Worm (Caenorhabditis elegans) whole organism, L1 larva: ENCODE data around the gene T23F11.11.

Experiments
- C04F5.9 ChIP-seq: sonication (generic microtip); optimal IDR thresholded peaks from 2 replicates; lab custom pipeline; 2016; ENCODE audit warnings: missing genetic modification characterization, missing compliant biosample characterization
- C34B4.2 ChIP-seq: sonication (generic microtip); optimal IDR thresholded peaks from 2 replicates; lab custom pipeline; 2017; ENCODE audit warnings: mild to moderate bottlenecking, missing genetic modification characterization, missing compliant biosample characterization
- F16B12.6 ChIP-seq: fragments of 150-350 bp; optimal IDR thresholded peaks from 2 replicates; lab custom pipeline; 2014; ENCODE audit warnings: missing biosample characterization, missing genetic modification characterization
- Y116A8C.19 ChIP-seq: sonication (generic microtip); optimal IDR thresholded peaks from 2 replicates; lab custom pipeline; 2016; ENCODE audit warnings: missing compliant biosample characterization, missing genetic modification characterization, borderline replicate concordance
- aha-1 ChIP-seq: fragments of 150-350 bp; optimal IDR thresholded peaks from 2 replicates; lab custom pipeline; 2014; ENCODE audit warnings: missing biosample characterization, missing genetic modification characterization
- alr-1 ChIP-seq: fragments of 200-800 bp; sonication (Bioruptor generic); optimal IDR thresholded peaks from 2 replicates; lab custom pipeline; 2018; ENCODE audit warnings: borderline replicate concordance, mild to moderate bottlenecking, missing genetic modification characterization, missing compliant biosample characterization
- aly-2 ChIP-seq: fragments of 150-350 bp; optimal IDR thresholded peaks from 2 replicates; lab custom pipeline; 2014; ENCODE audit warnings: missing biosample characterization, missing genetic modification characterization
- ama-1 ChIP-seq: fragments of 150-350 bp; optimal IDR thresholded peaks from 2 replicates; lab custom pipeline; 2014
- ceh-82 ChIP-seq, 3 experiments: fragments of 150-350 bp in 1 of 3; sonication (generic microtip) in 2 of 3; optimal IDR thresholded peaks; 2 replicates each; lab custom pipeline; 2014 to 2017; ENCODE audit warnings: missing biosample characterization in 3 of 3, missing genetic modification characterization in 3 of 3
- ceh-88 ChIP-seq: fragments of 200-800 bp; sonication (Bioruptor generic); IDR thresholded peaks from 2 replicates; pipeline ENCODE4 v1.3.6; 2022; ENCODE audit warnings: missing genetic modification characterization, missing compliant biosample characterization
- ces-1 ChIP-seq: fragments of 150-350 bp; optimal IDR thresholded peaks from 2 replicates; lab custom pipeline; 2014; ENCODE audit warnings: missing biosample characterization, missing genetic modification reagents, missing genetic modification characterization
- dsc-1 ChIP-seq: sonication (generic microtip); optimal IDR thresholded peaks from 2 replicates; lab custom pipeline; 2016; ENCODE audit warnings: mild to moderate bottlenecking, missing genetic modification characterization, missing compliant biosample characterization
- efl-3 ChIP-seq: fragments of 200-800 bp; sonication (Bioruptor generic); optimal IDR thresholded peaks from 2 replicates; lab custom pipeline; 2018; ENCODE audit warnings: mild to moderate bottlenecking, missing genetic modification characterization, missing compliant biosample characterization
- egl-13 ChIP-seq: sonication (generic microtip); optimal IDR thresholded peaks from 2 replicates; lab custom pipeline; 2016; ENCODE audit warnings: missing genotype, missing genetic modification reagents, missing genetic modification characterization, missing compliant biosample characterization
- egl-27 ChIP-seq, 2 experiments: fragments of 150-350 bp in 1 of 2; sonication (generic microtip); optimal IDR thresholded peaks; 3 replicates each; lab custom pipeline; 2017 to 2018; ENCODE audit warnings: missing biosample characterization in 2 of 2, missing genetic modification characterization in 2 of 2, missing genetic modification reagents in 2 of 2
- fkh-10 ChIP-seq: sonication (generic microtip); optimal IDR thresholded peaks from 2 replicates; lab custom pipeline; 2017; ENCODE audit warnings: missing biosample characterization, missing genetic modification reagents, missing genetic modification characterization
- fos-1 ChIP-seq: fragments of 150-350 bp; optimal IDR thresholded peaks from 2 replicates; lab custom pipeline; 2014; ENCODE audit warnings: missing biosample characterization, missing genetic modification characterization
- grh-1 ChIP-seq: fragments of 200-800 bp; sonication (Bioruptor generic); IDR thresholded peaks from 2 replicates; pipeline ENCODE4 v1.3.6; 2022; ENCODE audit warnings: missing genetic modification reagents, missing genetic modification characterization, missing compliant biosample characterization
- hlh-17 ChIP-seq: fragments of 200-800 bp; sonication (Bioruptor generic); optimal IDR thresholded peaks from 2 replicates; lab custom pipeline; 2018; ENCODE audit warnings: missing genetic modification characterization, mild to moderate bottlenecking, missing compliant biosample characterization, moderate library complexity, borderline replicate concordance
- hlh-4 ChIP-seq: sonication (generic microtip); optimal IDR thresholded peaks from 2 replicates; lab custom pipeline; 2016; ENCODE audit warnings: mild to moderate bottlenecking, missing genetic modification characterization, missing compliant biosample characterization
- hpl-2 ChIP-seq: fragments of 150-350 bp; optimal IDR thresholded peaks from 2 replicates; lab custom pipeline; 2014; ENCODE audit warnings: missing biosample characterization, missing genetic modification reagents, missing genetic modification characterization
- jun-1 ChIP-seq: fragments of 150-350 bp; optimal IDR thresholded peaks from 2 replicates; lab custom pipeline; 2014; ENCODE audit warnings: missing biosample characterization, missing genetic modification reagents, missing genetic modification characterization
- lin-13 ChIP-seq: fragments of 150-350 bp; optimal IDR thresholded peaks from 2 replicates; lab custom pipeline; 2014; ENCODE audit warnings: missing biosample characterization, missing genetic modification reagents, missing genetic modification characterization
- lin-15B ChIP-seq: fragments of 150-350 bp; sonication (generic microtip); optimal IDR thresholded peaks from 3 replicates; lab custom pipeline; 2014; ENCODE audit warnings: missing biosample characterization, missing genetic modification characterization
- lin-35 ChIP-seq, 2 experiments: fragments of 150-350 bp; optimal IDR thresholded peaks; 2 replicates each; lab custom pipeline; 2014; ENCODE audit warnings: missing biosample characterization in 2 of 2, missing genetic modification characterization in 2 of 2, missing genetic modification reagents in 2 of 2
- lin-39 ChIP-seq: fragments of 150-350 bp; optimal IDR thresholded peaks from 2 replicates; lab custom pipeline; 2014; ENCODE audit warnings: missing biosample characterization, missing genetic modification reagents, missing genetic modification characterization
- lir-3 ChIP-seq: sonication (generic microtip); optimal IDR thresholded peaks from 2 replicates; lab custom pipeline; 2016; ENCODE audit warnings: mild to moderate bottlenecking, missing genetic modification characterization, moderate library complexity, missing compliant biosample characterization; ENCODE audit not compliant: poor library complexity
- lsy-2 ChIP-seq, 2 experiments: fragments of 150-350 bp; optimal IDR thresholded peaks; 2 replicates each; lab custom pipeline; 2014; ENCODE audit warnings: missing biosample characterization in 2 of 2, missing genetic modification characterization in 2 of 2
- nhr-11 ChIP-seq: fragments of 150-350 bp; optimal IDR thresholded peaks from 2 replicates; lab custom pipeline; 2014; ENCODE audit warnings: missing biosample characterization, missing genetic modification characterization
- nhr-12 ChIP-seq: sonication (generic microtip); optimal IDR thresholded peaks from 2 replicates; lab custom pipeline; 2017; ENCODE audit warnings: missing biosample characterization, missing genetic modification characterization
- nhr-19 ChIP-seq: fragments of 200-800 bp; sonication (Bioruptor generic); conservative IDR thresholded peaks from 2 replicates; pipeline ENCODE4 v1.3.6; 2022; ENCODE audit warnings: missing genetic modification characterization, missing compliant biosample characterization
- nhr-20 ChIP-seq: sonication (generic microtip); optimal IDR thresholded peaks from 2 replicates; lab custom pipeline; 2016; ENCODE audit warnings: mild to moderate bottlenecking, missing genetic modification characterization, missing compliant biosample characterization
- nhr-237 ChIP-seq: fragments of 150-350 bp; optimal IDR thresholded peaks from 2 replicates; lab custom pipeline; 2014; ENCODE audit warnings: missing biosample characterization, missing genetic modification characterization
- nhr-28 ChIP-seq: fragments of 150-350 bp; optimal IDR thresholded peaks from 2 replicates; lab custom pipeline; 2014; ENCODE audit warnings: missing biosample characterization, missing genetic modification characterization
- nhr-47 ChIP-seq: sonication (generic microtip); optimal IDR thresholded peaks from 2 replicates; lab custom pipeline; 2016; ENCODE audit warnings: mild to moderate bottlenecking, missing genetic modification characterization, moderate library complexity, missing compliant biosample characterization
- nhr-71 ChIP-seq: sonication (generic microtip); optimal IDR thresholded peaks from 2 replicates; lab custom pipeline; 2016; ENCODE audit warnings: mild to moderate bottlenecking, missing genetic modification characterization, moderate library complexity, missing compliant biosample characterization
- nhr-76 ChIP-seq: sonication (generic microtip); optimal IDR thresholded peaks from 2 replicates; lab custom pipeline; 2017; ENCODE audit warnings: missing biosample characterization, missing genetic modification characterization
- nhr-77 ChIP-seq: fragments of 150-350 bp; optimal IDR thresholded peaks from 2 replicates; lab custom pipeline; 2014; ENCODE audit warnings: missing biosample characterization, missing genetic modification characterization
- nhr-85 ChIP-seq: sonication (generic microtip); peaks from one replicate; lab custom pipeline; 2016; ENCODE audit warnings: missing genetic modification characterization, inconsistent platforms, missing compliant biosample characterization
- nhr-90 ChIP-seq: sonication (generic microtip); optimal IDR thresholded peaks from 2 replicates; lab custom pipeline; 2016; ENCODE audit warnings: mild to moderate bottlenecking, missing genetic modification characterization, missing compliant biosample characterization; ENCODE audit not compliant: poor library complexity
- pax-3 ChIP-seq: fragments of 200-800 bp; sonication (Bioruptor generic); optimal IDR thresholded peaks from 2 replicates; lab custom pipeline; 2018; ENCODE audit warnings: mild to moderate bottlenecking, missing genetic modification characterization, moderate library complexity, missing compliant biosample characterization
- pqm-1 ChIP-seq: sonication (generic microtip); optimal IDR thresholded peaks from 3 replicates; lab custom pipeline; 2017; ENCODE audit warnings: missing biosample characterization, missing genetic modification characterization
- skn-1 ChIP-seq: fragments of 150-350 bp; optimal IDR thresholded peaks from 2 replicates; lab custom pipeline; 2014; ENCODE audit warnings: missing biosample characterization, missing genetic modification characterization
- snu-23 ChIP-seq: sonication (generic microtip); optimal IDR thresholded peaks from 2 replicates; lab custom pipeline; 2016; ENCODE audit warnings: missing genetic modification characterization, missing compliant biosample characterization
- sptf-1 ChIP-seq: fragments of 150-350 bp; optimal IDR thresholded peaks from 2 replicates; lab custom pipeline; 2014; ENCODE audit warnings: missing biosample characterization, missing genetic modification characterization
- sup-37 ChIP-seq: fragments of 200-800 bp; sonication (Bioruptor generic); optimal IDR thresholded peaks from 2 replicates; lab custom pipeline; 2018; ENCODE audit warnings: mild to moderate bottlenecking, missing genetic modification characterization, missing compliant biosample characterization
- swsn-7 ChIP-seq: sonication (generic microtip); optimal IDR thresholded peaks from 2 replicates; lab custom pipeline; 2016; ENCODE audit warnings: missing genetic modification characterization, missing compliant biosample characterization
- tlp-1 ChIP-seq: fragments of 150-350 bp; optimal IDR thresholded peaks from 2 replicates; lab custom pipeline; 2014; ENCODE audit warnings: missing biosample characterization, missing genetic modification characterization
- unc-130 ChIP-seq: fragments of 150-350 bp; optimal IDR thresholded peaks from 2 replicates; lab custom pipeline; 2017; ENCODE audit warnings: missing biosample characterization, missing genetic modification characterization, inconsistent platforms
- unc-62 ChIP-seq: fragments of 150-350 bp; optimal IDR thresholded peaks from 2 replicates; lab custom pipeline; 2014; ENCODE audit warnings: missing biosample characterization, missing genetic modification reagents, missing genetic modification characterization
- vab-15 ChIP-seq: sonication (generic microtip); optimal IDR thresholded peaks from 2 replicates; lab custom pipeline; 2017; ENCODE audit warnings: missing genotype, mild to moderate bottlenecking, missing genetic modification characterization, missing compliant biosample characterization
- xbp-1 ChIP-seq: sonication (generic microtip); optimal IDR thresholded peaks from 2 replicates; lab custom pipeline; 2016; ENCODE audit warnings: missing genetic modification characterization, missing compliant biosample characterization
- zag-1 ChIP-seq: fragments of 150-350 bp; optimal IDR thresholded peaks from 2 replicates; lab custom pipeline; 2014; ENCODE audit warnings: missing biosample characterization, missing genetic modification characterization
- ztf-11 ChIP-seq, 2 experiments: sonication (generic microtip); optimal IDR thresholded peaks; 2 replicates each; lab custom pipeline; 2016 to 2017; ENCODE audit warnings: missing genetic modification characterization in 2 of 2, missing biosample characterization in 1 of 2, missing compliant biosample characterization in 1 of 2

The T23F11.11 gene

DNA sequence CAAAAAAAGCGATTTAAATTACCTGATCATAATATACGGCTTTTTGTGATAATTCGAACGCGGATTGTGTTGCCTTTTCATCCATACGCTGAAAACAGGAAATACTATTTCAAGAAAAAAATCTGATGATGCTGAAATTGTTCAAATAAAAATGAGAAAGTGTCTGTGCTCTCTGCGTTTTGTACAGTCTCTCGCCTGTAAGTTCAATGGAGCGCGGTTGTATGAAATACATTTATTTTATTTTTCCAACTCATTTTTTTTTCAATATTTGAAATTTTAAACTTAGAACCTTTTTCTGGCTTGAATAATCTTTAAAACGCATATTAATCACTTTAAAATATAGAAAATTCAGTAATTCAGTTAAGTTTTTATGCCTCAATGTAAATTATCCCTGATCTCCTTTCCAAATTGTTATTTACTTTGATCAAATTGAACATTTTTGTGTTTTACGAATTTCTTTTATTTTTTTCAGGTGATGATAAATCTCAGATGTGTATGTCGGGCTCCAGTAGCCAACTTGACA lies 32.6 kb upstream of the T23F11.11 start, which contains the start of the genes clp-2 and mrpl-16 (continued):
- TF ChIP-seq hpl-2 (GFP tag; lab: Kevin White, UChicago) (no peak), dsc-1 (no peak), hlh-17 (no peak), egl-13 (tag; lab: Kevin White, UChicago) (no peak), tlp-1 (tag; lab: Kevin White, UChicago) (no peak), lin-15B (tag; lab: Kevin White, UChicago) (no peak), sup-37 (no peak), unc-130 (tag; lab: Kevin White, UChicago) (no peak), C04F5.9 (tag; lab: Kevin White, UChicago) (no peak), ces-1 (GFP tag; lab: Kevin White, UChicago) (no peak), sptf-1 (no peak), nhr-237 (no peak), unc-62 (GFP tag; lab: Kevin White, UChicago) (no peak), nhr-90 (tag; lab: Kevin White, UChicago) (no peak), lir-3 (tag; lab: Kevin White, UChicago) (no peak), ceh-88 (no peak), lin-35 (GFP tag; optimal IDR thresholded peaks at IDR 0.05; lab: Kevin White, UChicago) (peak; percentile 39 to 62), aly-2 (tag; lab: Kevin White, UChicago) (no peak), jun-1 (tag; lab: Kevin White, UChicago) (no peak), pqm-1 (tag; lab: Kevin White, UChicago) (no peak), ceh-82 (tag; optimal IDR thresholded peaks at IDR 0.05; lab: Kevin White, UChicago) (peak in 1 of 3 experiments; percentile 21), alr-1 (tag; lab: Kevin White, UChicago) (no peak), hlh-4 (no peak), nhr-85 (no peak), grh-1 (GFP tag; lab: Robert Waterston, UW) (no peak), xbp-1 (tag; lab: Kevin White, UChicago) (no peak), nhr-77 (tag; lab: Kevin White, UChicago) (no peak), nhr-11 (tag; lab: Kevin White, UChicago) (no peak), fkh-10 (GFP tag; lab: Kevin White, UChicago) (no peak), nhr-20 (no peak), fos-1 (tag; lab: Kevin White, UChicago) (no peak), snu-23 (GFP tag; lab: Kevin White, UChicago) (peak; percentile 38), skn-1 (no peak), efl-3 (no peak), zag-1 (tag; lab: Kevin White, UChicago) (no peak), nhr-76 (tag; lab: Kevin White, UChicago) (no peak), Y116A8C.19 (tag; lab: Kevin White, UChicago) (no peak), lin-13 (no peak), pax-3 (no peak), nhr-28 (no peak), lin-39 (no peak), nhr-12 (tag; lab: Kevin White, UChicago) (no peak), nhr-71 (tag; lab: Kevin White, UChicago) (peak; percentile 34), aha-1 (no peak), F16B12.6 (tag; lab: Kevin White, UChicago) (peak; percentile 1), vab-15 (tag; lab: Kevin White, UChicago) (no peak), swsn-7 (tag; lab: Kevin White, UChicago) (peak; percentile 24), ztf-11 (tag; optimal IDR thresholded peaks at IDR 0.05; lab: Kevin White, UChicago) (no peak), ama-1 (lab: Kevin White, UChicago) (no peak), egl-27 (tag; optimal IDR thresholded peaks at IDR 0.05; lab: Kevin White, UChicago) (no peak), nhr-19 (GFP tag; lab: Robert Waterston, UW) (no peak), C34B4.2 (tag; lab: Kevin White, UChicago) (no peak), lsy-2 (tag; optimal IDR thresholded peaks at IDR 0.05; lab: Kevin White, UChicago) (peak; percentile 54 to 74), nhr-47 (tag; lab: Kevin White, UChicago) (peak; percentile 5)
